Fruit fly (Drosophila melanogaster) whole organism, embryonic: ENCODE results near the gene Dph3.

Experiments used
- Atf6 ChIP-seq: fragments of 200-800 bp; sonication (Bioruptor generic); IDR thresholded peaks from 2 replicates; pipeline ENCODE4 v1.3.6; 2022; ENCODE audit warnings: missing biosample characterization, missing genetic modification characterization
- Bgb ChIP-seq: fragments of 200-800 bp; sonication (Bioruptor generic); IDR thresholded peaks from 2 replicates; pipeline ENCODE4 v1.3.6; 2022; ENCODE audit warnings: missing biosample characterization, missing genetic modification characterization; ENCODE audit not compliant: partially characterized antibody
- CG10274 ChIP-seq: fragments of 200-800 bp; sonication (Bioruptor generic); optimal IDR thresholded peaks from 3 replicates; lab custom pipeline; 2017; ENCODE audit warnings: missing biosample characterization, mild to moderate bottlenecking, missing genetic modification characterization
- CG10979 ChIP-seq: fragments of 200-800 bp; sonication (Bioruptor generic); optimal IDR thresholded peaks from 2 replicates; lab custom pipeline; 2018; ENCODE audit warnings: missing biosample characterization, mild to moderate bottlenecking, missing genetic modification characterization, moderate library complexity
- CG12391 ChIP-seq: fragments of 200-800 bp; sonication (Bioruptor generic); optimal IDR thresholded peaks from 3 replicates; lab custom pipeline; 2018; ENCODE audit warnings: missing biosample characterization, mild to moderate bottlenecking, missing genetic modification characterization, moderate library complexity
- CG13424 ChIP-seq: fragments of 200-800 bp; sonication (Bioruptor generic); optimal IDR thresholded peaks from 2 replicates; lab custom pipeline; 2019; ENCODE audit warnings: missing biosample characterization, mild to moderate bottlenecking, missing genetic modification characterization, moderate library complexity
- CG14050 ChIP-seq: fragments of 200-800 bp; sonication (Bioruptor generic); IDR thresholded peaks from 3 replicates; pipeline ENCODE4 v1.3.6; 2022; ENCODE audit warnings: missing biosample characterization, missing genetic modification characterization
- CG15479 ChIP-seq: fragments of 200-800 bp; sonication (Bioruptor generic); optimal IDR thresholded peaks from 3 replicates; lab custom pipeline; 2019; ENCODE audit warnings: missing biosample characterization, mild to moderate bottlenecking, missing genetic modification characterization, moderate library complexity
- CG15601 ChIP-seq: fragments of 200-800 bp; sonication (Bioruptor generic); optimal IDR thresholded peaks from 3 replicates; lab custom pipeline; 2019; ENCODE audit warnings: missing biosample characterization, mild to moderate bottlenecking, missing genetic modification characterization, moderate library complexity
- CG1602 ChIP-seq: fragments of 200-800 bp; sonication (Bioruptor generic); optimal IDR thresholded peaks from 3 replicates; lab custom pipeline; 2016; ENCODE audit warnings: missing biosample characterization, missing genetic modification characterization
- CG1832 ChIP-seq: fragments of 200-800 bp; sonication (Bioruptor generic); optimal IDR thresholded peaks from 2 replicates; lab custom pipeline; 2017; ENCODE audit warnings: missing biosample characterization, mild to moderate bottlenecking, missing genetic modification characterization, inconsistent platforms
- CG2889 ChIP-seq: fragments of 200-800 bp; sonication (Bioruptor generic); IDR thresholded peaks from 3 replicates; pipeline ENCODE4 v1.3.6; 2022; ENCODE audit warnings: missing biosample characterization, missing genetic modification characterization
- CG3065 ChIP-seq: fragments of 200-800 bp; sonication (Bioruptor generic); optimal IDR thresholded peaks from 2 replicates; lab custom pipeline; 2016; ENCODE audit warnings: missing biosample characterization, missing genetic modification characterization
- CG3407 ChIP-seq: fragments of 200-800 bp; sonication (Bioruptor generic); optimal IDR thresholded peaks from 2 replicates; lab custom pipeline; 2018; ENCODE audit warnings: missing biosample characterization, mild to moderate bottlenecking, missing genetic modification characterization
- CG7372 ChIP-seq: fragments of 200-800 bp; sonication (Bioruptor generic); IDR thresholded peaks from 2 replicates; pipeline ENCODE4 v1.3.6; 2022; ENCODE audit warnings: missing biosample characterization, missing genetic modification characterization
- CG7839 ChIP-seq: fragments of 200-800 bp; sonication (Bioruptor generic); optimal IDR thresholded peaks from 3 replicates; lab custom pipeline; 2018; ENCODE audit warnings: missing biosample characterization, mild to moderate bottlenecking, missing genetic modification characterization, moderate library complexity
- CG8290 ChIP-seq, 3 experiments: fragments of 200-800 bp; sonication (Bioruptor generic); optimal IDR thresholded peaks; 2 replicates each; lab custom pipeline; 2016 to 2019; ENCODE audit warnings: missing biosample characterization in 3 of 3, missing genetic modification characterization in 3 of 3, mild to moderate bottlenecking in 2 of 3, moderate library complexity in 1 of 3
- CG9817 ChIP-seq: fragments of 200-800 bp; sonication (Bioruptor generic); optimal IDR thresholded peaks from 2 replicates; lab custom pipeline; 2018; ENCODE audit warnings: missing biosample characterization, mild to moderate bottlenecking, missing genetic modification characterization, moderate library complexity
- CTCF ChIP-seq: fragments of 200-800 bp; sonication (Bioruptor generic); optimal IDR thresholded peaks from 2 replicates; lab custom pipeline; 2017; ENCODE audit warnings: missing biosample characterization, mild to moderate bottlenecking, missing genetic modification characterization, moderate library complexity
- Eip74EF ChIP-seq, 2 experiments: fragments of 200-800 bp in 1 of 2; fragments of >200 bp in 1 of 2; sonication (Bioruptor generic) in 1 of 2; optimal IDR thresholded peaks; 2 replicates each; lab custom pipeline; 2017 to 2019; ENCODE audit warnings: missing biosample characterization in 2 of 2, missing genetic modification characterization in 2 of 2, mild to moderate bottlenecking in 1 of 2, moderate library complexity in 1 of 2
- Ets97D ChIP-seq: fragments of 200-800 bp; sonication (Bioruptor generic); optimal IDR thresholded peaks from 3 replicates; lab custom pipeline; 2016; ENCODE audit warnings: missing biosample characterization, missing genetic modification characterization
- H2.0 ChIP-seq: fragments of 200-800 bp; sonication (Bioruptor generic); IDR thresholded peaks from 2 replicates; pipeline ENCODE4 v1.3.6; 2022; ENCODE audit warnings: missing biosample characterization, missing genetic modification characterization
- HLH3B ChIP-seq: fragments of 200-800 bp; sonication (Bioruptor generic); IDR thresholded peaks from 2 replicates; pipeline ENCODE4 v1.3.6; 2022; ENCODE audit warnings: missing biosample characterization, missing genetic modification characterization
- HmgZ ChIP-seq: fragments of 200-800 bp; sonication (Bioruptor generic); optimal IDR thresholded peaks from 2 replicates; lab custom pipeline; 2018; ENCODE audit warnings: missing biosample characterization, mild to moderate bottlenecking, missing genetic modification characterization
- Med ChIP-seq: fragments of 200-800 bp; sonication (Bioruptor generic); peaks from one replicate; lab custom pipeline; 2016; ENCODE audit warnings: missing biosample characterization, missing genetic modification characterization, mild to moderate bottlenecking, inconsistent platforms, moderate library complexity
- NK7.1 ChIP-seq: fragments of 200-800 bp; sonication (Bioruptor generic); optimal IDR thresholded peaks from 3 replicates; lab custom pipeline; 2016; ENCODE audit warnings: missing biosample characterization, missing genetic modification characterization
- Opbp ChIP-seq: fragments of 200-800 bp; sonication (Bioruptor generic); IDR thresholded peaks from 3 replicates; pipeline ENCODE4 v1.3.6; 2022; ENCODE audit warnings: missing biosample characterization, missing genetic modification characterization; ENCODE audit not compliant: partially characterized antibody
- Pdp1 ChIP-seq, 2 experiments: fragments of 200-800 bp; sonication (Bioruptor generic); optimal IDR thresholded peaks; 3 replicates each; lab custom pipeline; 2016; ENCODE audit warnings: missing biosample characterization in 2 of 2, missing genetic modification characterization in 2 of 2, mild to moderate bottlenecking in 1 of 2, moderate library complexity in 1 of 2
- Sox102F ChIP-seq: fragments of 200-800 bp; sonication (Bioruptor generic); optimal IDR thresholded peaks from 2 replicates; lab custom pipeline; 2018; ENCODE audit warnings: missing biosample characterization, mild to moderate bottlenecking, missing genetic modification characterization, moderate library complexity
- Ssrp ChIP-seq: fragments of 200-800 bp; sonication (Bioruptor generic); optimal IDR thresholded peaks from 2 replicates; lab custom pipeline; 2018; ENCODE audit warnings: missing biosample characterization, mild to moderate bottlenecking, missing genetic modification characterization, moderate library complexity
- amos ChIP-seq: fragments of 200-800 bp; sonication (Bioruptor generic); IDR thresholded peaks from 2 replicates; pipeline ENCODE4 v1.3.6; 2022; ENCODE audit warnings: missing biosample characterization, missing genetic modification characterization; ENCODE audit not compliant: partially characterized antibody
- az2 ChIP-seq: fragments of 200-800 bp; sonication (Bioruptor generic); optimal IDR thresholded peaks from 3 replicates; lab custom pipeline; 2016; ENCODE audit warnings: missing biosample characterization, missing genetic modification characterization
- bbx ChIP-seq: fragments of 200-800 bp; sonication (Bioruptor generic); IDR thresholded peaks from 2 replicates; pipeline ENCODE4 v1.3.6; 2022; ENCODE audit warnings: missing biosample characterization, missing genetic modification characterization; ENCODE audit not compliant: partially characterized antibody
- cato ChIP-seq: fragments of 200-800 bp; sonication (Bioruptor generic); optimal IDR thresholded peaks from 2 replicates; lab custom pipeline; 2016; ENCODE audit warnings: missing biosample characterization, missing genetic modification characterization, borderline replicate concordance
- ci ChIP-seq: fragments of 200-800 bp; sonication (Bioruptor generic); IDR thresholded peaks from 3 replicates; pipeline ENCODE4 v1.3.6; 2022; ENCODE audit warnings: missing biosample characterization, missing genetic modification characterization
- dimm ChIP-seq: fragments of 200-800 bp; sonication (Bioruptor generic); IDR thresholded peaks from 2 replicates; pipeline ENCODE4 v1.3.6; 2022; ENCODE audit warnings: missing biosample characterization, missing genetic modification characterization
- emc ChIP-seq: fragments of 200-800 bp; sonication (Bioruptor generic); optimal IDR thresholded peaks from 2 replicates; lab custom pipeline; 2016; ENCODE audit warnings: missing biosample characterization, missing genetic modification characterization
- hth ChIP-seq: fragments of >200 bp; optimal IDR thresholded peaks from 2 replicates; lab custom pipeline; 2017; ENCODE audit warnings: inconsistent platforms
- nmo ChIP-seq: fragments of 200-800 bp; sonication (Bioruptor generic); optimal IDR thresholded peaks from 2 replicates; lab custom pipeline; 2018; ENCODE audit warnings: missing biosample characterization, mild to moderate bottlenecking, missing genetic modification characterization, moderate library complexity
- org-1 ChIP-seq: fragments of 200-800 bp; sonication (Bioruptor generic); optimal IDR thresholded peaks from 2 replicates; lab custom pipeline; 2017; ENCODE audit warnings: missing biosample characterization, missing genetic modification characterization
- phol ChIP-seq: fragments of 200-800 bp; sonication (Bioruptor generic); optimal IDR thresholded peaks from 3 replicates; lab custom pipeline; 2018; ENCODE audit warnings: missing biosample characterization, mild to moderate bottlenecking, missing genetic modification characterization, moderate library complexity
- stc ChIP-seq: fragments of 200-800 bp; sonication (Bioruptor generic); IDR thresholded peaks from 2 replicates; pipeline ENCODE4 v1.3.6; 2022; ENCODE audit warnings: missing biosample characterization, missing genetic modification characterization
- tin ChIP-seq: fragments of 200-800 bp; sonication (Bioruptor generic); optimal IDR thresholded peaks from 3 replicates; lab custom pipeline; 2016; ENCODE audit warnings: missing biosample characterization, missing genetic modification characterization
- trem ChIP-seq: fragments of 200-800 bp; optimal IDR thresholded peaks from 3 replicates; lab custom pipeline; 2019; ENCODE audit warnings: missing biosample characterization, mild to moderate bottlenecking, missing genetic modification characterization, moderate library complexity
- zen ChIP-seq: fragments of 200-800 bp; sonication (Bioruptor generic); optimal IDR thresholded peaks from 3 replicates; lab custom pipeline; 2018; ENCODE audit warnings: missing biosample characterization, mild to moderate bottlenecking, missing genetic modification characterization, moderate library complexity

Gene Dph3

DNA sequence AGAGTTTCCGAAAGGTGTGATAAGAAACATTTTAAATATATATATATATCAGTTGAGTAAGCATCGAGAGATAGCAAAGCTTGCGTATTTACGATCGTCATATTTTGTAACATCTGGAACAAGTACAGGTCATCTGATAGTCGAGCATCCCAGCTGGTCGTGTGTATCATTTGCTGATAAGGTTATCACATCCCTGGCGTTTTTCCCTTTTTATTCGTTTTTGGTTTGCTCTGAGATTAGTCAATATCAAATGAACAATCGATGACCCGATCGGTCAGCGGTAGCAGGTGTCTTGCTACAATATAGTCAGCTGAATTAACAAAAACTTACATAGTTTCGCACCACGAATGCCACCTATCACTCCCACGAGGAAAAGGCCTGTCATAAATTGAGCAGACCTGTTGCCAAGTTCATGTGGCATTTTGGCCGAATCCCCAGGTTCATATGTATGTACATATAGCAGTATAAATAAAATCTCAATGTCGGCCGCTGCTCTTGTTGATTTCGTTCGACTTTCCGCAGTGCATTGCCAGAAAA, 30.8 kb upstream of the Dph3 start (continued):
- TF ChIP-seq stc (GFP tag; lab: Robert Waterston, UW) (0 out of 2 replicates have a peak, but pooled peaks have one; percentile 23), az2 (peak; percentile 51), Sox102F (peak; percentile 71), CG10274 (GFP tag; lab: Kevin White, UChicago) (peak; percentile 13), CG2889 (GFP tag; lab: Robert Waterston, UW) (no peak), CG14050 (GFP tag; lab: Robert Waterston, UW) (peak; percentile 29; the same call in 2 of the 3 replicates)

DNA sequence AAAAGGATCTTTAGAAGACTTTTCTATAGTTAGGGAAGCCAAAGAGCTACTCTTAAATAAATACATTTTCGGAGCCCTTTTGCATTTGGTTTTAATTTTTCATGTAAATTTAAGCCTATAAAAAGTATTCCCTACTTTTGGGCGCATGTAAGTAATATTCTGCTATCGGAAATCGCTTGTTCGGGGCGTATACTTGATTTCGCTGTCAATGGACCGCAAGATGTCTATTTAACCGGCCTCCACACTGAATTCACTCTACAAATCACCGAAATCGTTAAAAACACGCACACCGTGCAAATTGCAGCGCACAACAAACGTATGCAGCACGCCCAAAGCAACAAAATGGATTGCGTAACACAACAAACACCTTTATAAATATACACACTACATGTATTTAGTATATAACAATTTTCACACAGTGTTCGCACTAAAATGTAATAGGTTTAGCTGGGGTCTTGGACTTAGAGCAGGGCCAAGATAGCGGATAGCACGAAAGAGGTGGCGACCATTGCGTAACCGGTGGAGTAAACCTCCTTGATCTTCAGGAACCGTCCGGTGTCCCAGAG, 22.9 kb upstream of the Dph3 start:
- TF ChIP-seq Opbp (GFP tag; lab: Robert Waterston, UW), result 0 out of 3 replicates have a peak, but pooled peaks have one; percentile 37
- peak; percentile 35 for TF ChIP-seq CG15479 (GFP tag; lab: Kevin White, UChicago)
- peak; percentile 53 for TF ChIP-seq CTCF (GFP tag; lab: Kevin White, UChicago)
- peak; percentile 95 for TF ChIP-seq CG7372
- TF ChIP-seq amos (GFP tag; lab: Robert Waterston, UW), result peak; percentile 2; the same call in 1 of the 2 replicates
- TF ChIP-seq Ets97D (GFP tag; lab: Kevin White, UChicago), result peak; percentile 96
- no peak for TF ChIP-seq CG9817 (tag; lab: Kevin White, UChicago)
- peak in 1 of 2 experiments; percentile 98 for TF ChIP-seq Pdp1 (GFP tag; optimal IDR thresholded peaks at IDR 0.05; lab: Kevin White, UChicago)
- TF ChIP-seq bbx, result no peak
- peak; percentile 83 for TF ChIP-seq CG10979 (tag; lab: Kevin White, UChicago)
- TF ChIP-seq Bgb (GFP tag; lab: Robert Waterston, UW), result peak; percentile 34; the same call in 1 of the 2 replicates
- peak; percentile 11 for TF ChIP-seq CG7839 (tag; lab: Kevin White, UChicago)
- no peak for TF ChIP-seq cato (GFP tag; lab: Kevin White, UChicago)
- TF ChIP-seq Eip74EF (GFP tag; optimal IDR thresholded peaks at IDR 0.05; lab: Kevin White, UChicago), result peak in 1 of 2 experiments; percentile 61
- TF ChIP-seq Med (GFP tag; lab: Kevin White, UChicago), result peak; percentile 94
- TF ChIP-seq HmgZ, result peak; percentile 39
- 0 out of 2 replicates have a peak, but pooled peaks have one; percentile 8 for TF ChIP-seq Atf6 (GFP tag; lab: Robert Waterston, UW)
- TF ChIP-seq CG1602 (GFP tag; lab: Kevin White, UChicago), result no peak
- TF ChIP-seq CG8290 (GFP tag; optimal IDR thresholded peaks at IDR 0.05; lab: Kevin White, UChicago), result no peak
- TF ChIP-seq CG8290 (tag; optimal IDR thresholded peaks at IDR 0.05; lab: Kevin White, UChicago), result peak in 1 of 2 experiments; percentile 8
- 0 out of 3 replicates have a peak, but pooled peaks have one; percentile 28 for TF ChIP-seq ci

DNA sequence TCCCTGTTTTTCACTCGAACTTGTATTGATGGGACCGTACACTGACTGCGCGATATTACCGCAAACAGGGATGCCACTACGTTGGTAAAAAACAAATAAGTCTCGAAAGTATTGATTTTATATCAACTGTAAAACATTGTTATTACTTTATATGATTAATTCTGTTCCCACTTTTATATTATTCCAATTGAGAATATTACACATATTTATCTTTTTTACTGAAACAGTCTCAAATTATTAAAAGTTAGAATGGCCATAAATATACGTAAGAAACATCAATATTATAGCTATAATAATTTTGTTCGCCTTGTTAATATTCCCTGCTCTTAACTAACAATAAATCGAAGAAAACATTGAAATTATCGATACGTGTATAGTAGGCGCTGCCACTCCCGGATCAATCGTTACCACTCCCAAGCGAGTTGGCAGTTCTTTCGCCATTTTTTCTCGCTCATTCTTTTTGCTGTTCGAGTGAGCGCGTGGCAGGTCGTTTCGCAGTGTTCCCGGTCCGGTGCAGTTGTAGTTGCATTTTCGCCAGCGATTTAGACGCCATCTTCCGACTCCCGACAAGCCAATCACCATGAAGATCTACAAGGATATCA, 21.8 kb upstream of the Dph3 start, which contains the start of the genes SdhC and Tctp:
TSS of gene SdhC (minus strand) at position 49 of the 602 bp plus-strand sequence.
TSS of gene Tctp (plus strand) at position 447 of the 602 bp plus-strand sequence.
- TF ChIP-seq dimm (GFP tag; lab: Robert Waterston, UW) (no peak), HLH3B (GFP tag; lab: Robert Waterston, UW) (no peak), zen (tag; lab: Kevin White, UChicago) (peak; percentile 70), emc (GFP tag; lab: Kevin White, UChicago) (no peak), ci (peak; percentile 23; the same call in 1 of the 3 replicates), nmo (GFP tag; lab: Kevin White, UChicago) (peak; percentile 72), CG3065 (GFP tag; lab: Kevin White, UChicago) (peak; percentile 18), hth (lab: Kevin White, UChicago) (no peak), HmgZ (peak; percentile 40), CG12391 (peak; percentile 77), tin (GFP tag; lab: Kevin White, UChicago) (peak; percentile 49), CG10274 (GFP tag; lab: Kevin White, UChicago) (no peak), NK7.1 (GFP tag; lab: Kevin White, UChicago) (no peak), org-1 (no peak), CG1832 (GFP tag; lab: Kevin White, UChicago) (no peak), H2.0 (GFP tag; lab: Robert Waterston, UW) (no peak), CG3407 (GFP tag; lab: Kevin White, UChicago) (no peak), CG13424 (tag; lab: Kevin White, UChicago) (peak; percentile 60), phol (peak; percentile 97), CG15601 (tag; lab: Kevin White, UChicago) (peak; percentile 62), trem (tag; lab: Kevin White, UChicago) (peak; percentile 100), Ssrp (tag; lab: Kevin White, UChicago) (no peak)
